Worm (Caenorhabditis elegans): ENCODE data around the gene let-268.

Gene let-268

ce11 chrII:10014384-10014783 lies 25.4 kb downstream of the let-268 start:
- no peak for TF ChIP-seq unc-39 (tag; optimal IDR thresholded peaks at IDR 0.05)
- TF ChIP-seq nhr-21 (tag; optimal IDR thresholded peaks at IDR 0.05) = no peak
- TF ChIP-seq Y55F3AM.14 (GFP tag; optimal IDR thresholded peaks at IDR 0.05) = no peak
- no peak for TF ChIP-seq lin-39 (tag; optimal IDR thresholded peaks at IDR 0.05)
- no peak for TF ChIP-seq nhr-25 (tag; optimal IDR thresholded peaks at IDR 0.05)
- TF ChIP-seq nhr-237 (tag; optimal IDR thresholded peaks at IDR 0.05) = no peak
- TF ChIP-seq fos-1 (tag; optimal IDR thresholded peaks at IDR 0.05) = no peak
- no peak for TF ChIP-seq ceh-82 (tag; optimal IDR thresholded peaks at IDR 0.05)
- no peak for TF ChIP-seq lsy-2 (tag; optimal IDR thresholded peaks at IDR 0.05)
- no peak for TF ChIP-seq sem-4 (tag; optimal IDR thresholded peaks at IDR 0.05)

- TF ChIP-seq nhr-77 (tag; optimal IDR thresholded peaks at IDR 0.05) (no peak), nhr-129 (tag; optimal IDR thresholded peaks at IDR 0.05) (peak; percentile 82), skn-1 (tag; optimal IDR thresholded peaks at IDR 0.05) (no peak), F13H6.1 (tag; optimal IDR thresholded peaks at IDR 0.05) (peak; percentile 23), nhr-25 (tag; optimal IDR thresholded peaks at IDR 0.05) (peak; percentile 24), sma-9 (GFP tag; optimal IDR thresholded peaks at IDR 0.05) (peak; percentile 42), sma-9 (tag; optimal IDR thresholded peaks at IDR 0.05) (no peak)
Observed at ce11 chrII:10012490-10012889, 27.3 kb downstream of the let-268 start.

ce11 chrII:10011733-10012132 lies 28.0 kb downstream of the let-268 start:
- TF ChIP-seq ztf-1 (GFP tag; conservative IDR thresholded peaks at IDR 0.05) (no peak), nhr-10 (tag; optimal IDR thresholded peaks at IDR 0.05) (no peak), mdl-1 (tag; optimal IDR thresholded peaks at IDR 0.05) (no peak), sma-3 (GFP tag; optimal IDR thresholded peaks at IDR 0.05) (peak; percentile 43), mbf-1 (tag; optimal IDR thresholded peaks at IDR 0.05) (no peak), sma-9 (GFP tag; optimal IDR thresholded peaks at IDR 0.05) (no peak), sma-9 (tag; optimal IDR thresholded peaks at IDR 0.05) (no peak), F13H6.1 (tag; optimal IDR thresholded peaks at IDR 0.05) (no peak), crh-2 (tag; optimal IDR thresholded peaks at IDR 0.05) (no peak), ZK546.5 (tag; optimal IDR thresholded peaks at IDR 0.05) (no peak), nhr-23 (tag; optimal IDR thresholded peaks at IDR 0.05) (no peak), nhr-25 (tag; optimal IDR thresholded peaks at IDR 0.05) (peak; percentile 21), elt-3 (tag; optimal IDR thresholded peaks at IDR 0.05) (no peak), blmp-1 (tag; optimal IDR thresholded peaks at IDR 0.05; ENCODE audit: insufficient read depth) (no peak)

ce11 chrII:10010914-10011313 lies 28.9 kb downstream of the let-268 start:
- peak; percentile 70 for TF ChIP-seq nhr-25 (tag; optimal IDR thresholded peaks at IDR 0.05)
- no peak for TF ChIP-seq ama-1 (optimal IDR thresholded peaks at IDR 0.05)

- TF ChIP-seq gmeb-1 (tag; optimal IDR thresholded peaks at IDR 0.05) = no peak
- no peak for TF ChIP-seq ztf-11 (tag; optimal IDR thresholded peaks at IDR 0.05)
Observed at ce11 chrII:10008552-10008951, 31.2 kb downstream of the let-268 start.

- TF ChIP-seq nhr-12 (tag; optimal IDR thresholded peaks at IDR 0.05) (no peak), mbf-1 (tag; optimal IDR thresholded peaks at IDR 0.05) (no peak), nhr-10 (tag; optimal IDR thresholded peaks at IDR 0.05) (no peak), nhr-23 (tag; optimal IDR thresholded peaks at IDR 0.05) (no peak), lin-11 (tag; optimal IDR thresholded peaks at IDR 0.05) (no peak), C34F6.9 (tag; optimal IDR thresholded peaks at IDR 0.05) (no peak), ama-1 (optimal IDR thresholded peaks at IDR 0.05) (no peak), nhr-21 (tag; optimal IDR thresholded peaks at IDR 0.05) (no peak), nhr-25 (tag; optimal IDR thresholded peaks at IDR 0.05) (no peak), nhr-6 (tag; optimal IDR thresholded peaks at IDR 0.05) (no peak), nhr-129 (tag; optimal IDR thresholded peaks at IDR 0.05) (no peak), unc-62 (GFP tag; optimal IDR thresholded peaks at IDR 0.05) (no peak), sma-3 (GFP tag; optimal IDR thresholded peaks at IDR 0.05) (no peak), snpc-4 (tag; optimal IDR thresholded peaks at IDR 0.05) (no peak), nhr-11 (tag; optimal IDR thresholded peaks at IDR 0.05) (no peak), R02D3.7 (tag; optimal IDR thresholded peaks at IDR 0.05) (no peak), sem-4 (tag; optimal IDR thresholded peaks at IDR 0.05) (no peak)
Observed at ce11 chrII:10007917-10008316, 31.9 kb downstream of the let-268 start, which contains the start of gene ZK892.5. Gene ZK892.5 (plus strand): TSS chrII:10008217.
